Fruit fly (Drosophila melanogaster) whole organism, embryonic: ENCODE measurements around the gene CG33281.
A peak's percentile ranks its signal among the peaks of the same experiment; 100 is the strongest.

ENCODE experiments used
- Asciz ChIP-seq: fragments of 200-800 bp; sonication (Bioruptor generic); optimal IDR thresholded peaks from 2 replicates; lab custom pipeline; 2017; ENCODE audit warnings: missing biosample characterization, mild to moderate bottlenecking, missing genetic modification characterization, missing genetic modification reagents
- CG12769 ChIP-seq: fragments of 200-800 bp; sonication (Bioruptor generic); optimal IDR thresholded peaks from 2 replicates; lab custom pipeline; 2019; ENCODE audit warnings: missing biosample characterization, mild to moderate bottlenecking, missing genetic modification characterization, moderate library complexity
- CG17385 ChIP-seq: fragments of 200-800 bp; sonication (Bioruptor generic); optimal IDR thresholded peaks from 3 replicates; lab custom pipeline; 2018; ENCODE audit warnings: missing biosample characterization, mild to moderate bottlenecking, missing genetic modification characterization
- CG2120 ChIP-seq: fragments of 200-800 bp; sonication (Bioruptor generic); optimal IDR thresholded peaks from 3 replicates; lab custom pipeline; 2016; ENCODE audit warnings: missing biosample characterization, missing genetic modification characterization
- CG31365 ChIP-seq: fragments of 200-800 bp; sonication (Bioruptor generic); optimal IDR thresholded peaks from 2 replicates; lab custom pipeline; 2018; ENCODE audit warnings: missing biosample characterization, mild to moderate bottlenecking, missing genetic modification characterization
- CG32532 ChIP-seq: fragments of 200-800 bp; sonication (Bioruptor generic); IDR thresholded peaks from 2 replicates; pipeline ENCODE4 v1.3.6; 2022; ENCODE audit warnings: missing biosample characterization, missing genetic modification characterization
- CG42726 ChIP-seq: fragments of 200-800 bp; sonication (Bioruptor generic); IDR thresholded peaks from 2 replicates; pipeline ENCODE4 v1.3.6; 2022; ENCODE audit warnings: missing biosample characterization, missing genetic modification characterization; ENCODE audit not compliant: partially characterized antibody
- CG4328 ChIP-seq: fragments of 200-800 bp; sonication (Bioruptor generic); optimal IDR thresholded peaks from 3 replicates; lab custom pipeline; 2017; ENCODE audit warnings: missing biosample characterization, missing genetic modification reagents, missing genetic modification characterization
- CG4820 ChIP-seq: fragments of 200-800 bp; sonication (Bioruptor generic); optimal IDR thresholded peaks from 3 replicates; lab custom pipeline; 2016; ENCODE audit warnings: missing biosample characterization, missing genetic modification characterization
- CG6689 ChIP-seq: fragments of 200-800 bp; sonication (Bioruptor generic); IDR thresholded peaks from 2 replicates; pipeline ENCODE4 v1.3.6; 2022; ENCODE audit warnings: missing biosample characterization, missing genetic modification characterization
- CG7372 ChIP-seq: fragments of 200-800 bp; sonication (Bioruptor generic); IDR thresholded peaks from 2 replicates; pipeline ENCODE4 v1.3.6; 2022; ENCODE audit warnings: missing biosample characterization, missing genetic modification characterization
- Dbx ChIP-seq: fragments of 200-800 bp; sonication (Bioruptor generic); IDR thresholded peaks from 3 replicates; pipeline ENCODE4 v1.3.6; 2022; ENCODE audit warnings: missing biosample characterization, missing genetic modification characterization
- Deaf1 ChIP-seq: fragments of 200-800 bp; optimal IDR thresholded peaks from 3 replicates; lab custom pipeline; 2019; ENCODE audit warnings: missing biosample characterization, mild to moderate bottlenecking, missing genetic modification characterization, moderate library complexity
- Dll ChIP-seq: fragments of 200-800 bp; sonication (Bioruptor generic); IDR thresholded peaks from 4 replicates; pipeline ENCODE4 v1.3.6; 2022; ENCODE audit warnings: missing biosample characterization, missing genetic modification characterization; ENCODE audit not compliant: partially characterized antibody
- Dp ChIP-seq: fragments of 200-800 bp; sonication (Bioruptor generic); optimal IDR thresholded peaks from 2 replicates; lab custom pipeline; 2018; ENCODE audit warnings: missing biosample characterization, mild to moderate bottlenecking, missing genetic modification characterization, moderate library complexity
- ERR ChIP-seq: fragments of 200-800 bp; sonication (Bioruptor generic); optimal IDR thresholded peaks from 2 replicates; lab custom pipeline; 2016; ENCODE audit warnings: missing biosample characterization, missing genetic modification characterization
- Ets65A ChIP-seq: fragments of 200-800 bp; sonication (Bioruptor generic); peaks from one replicate; lab custom pipeline; 2016; ENCODE audit warnings: missing biosample characterization, missing genetic modification characterization
- Fer2 ChIP-seq: fragments of 200-800 bp; sonication (Bioruptor generic); optimal IDR thresholded peaks from 2 replicates; lab custom pipeline; 2018; ENCODE audit warnings: missing biosample characterization, mild to moderate bottlenecking, missing genetic modification characterization, moderate library complexity
- GATAe ChIP-seq: fragments of 200-800 bp; sonication (Bioruptor generic); conservative IDR thresholded peaks from 2 replicates; pipeline ENCODE4 v1.3.6; 2022; ENCODE audit warnings: missing biosample characterization, missing genetic modification characterization
- HLH54F ChIP-seq: fragments of 200-800 bp; sonication (Bioruptor generic); optimal IDR thresholded peaks from 3 replicates; lab custom pipeline; 2016; ENCODE audit warnings: missing biosample characterization, missing genetic modification characterization
- Jarid2 ChIP-seq: fragments of 200-800 bp; sonication (Bioruptor generic); optimal IDR thresholded peaks from 3 replicates; lab custom pipeline; 2017; ENCODE audit warnings: mild to moderate bottlenecking, missing biosample characterization, missing genetic modification reagents, missing genetic modification characterization
- Mad ChIP-seq: fragments of 200-800 bp; sonication (Bioruptor generic); optimal IDR thresholded peaks from 2 replicates; lab custom pipeline; 2016; ENCODE audit warnings: missing biosample characterization, missing genetic modification characterization
- Ptx1 ChIP-seq: fragments of 200-800 bp; sonication (Bioruptor generic); IDR thresholded peaks from 2 replicates; pipeline ENCODE4 v1.3.6; 2022; ENCODE audit warnings: missing biosample characterization, missing genetic modification characterization
- Sox100B ChIP-seq: fragments of 200-800 bp; sonication (Bioruptor generic); optimal IDR thresholded peaks from 3 replicates; lab custom pipeline; 2018; ENCODE audit warnings: missing biosample characterization, mild to moderate bottlenecking, missing genetic modification characterization
- abd-A ChIP-seq: fragments of 200-800 bp; sonication (Bioruptor generic); optimal IDR thresholded peaks from 3 replicates; lab custom pipeline; 2019; ENCODE audit warnings: missing biosample characterization, mild to moderate bottlenecking, missing genetic modification characterization, moderate library complexity
- bbx ChIP-seq: fragments of 200-800 bp; sonication (Bioruptor generic); IDR thresholded peaks from 2 replicates; pipeline ENCODE4 v1.3.6; 2022; ENCODE audit warnings: missing biosample characterization, missing genetic modification characterization; ENCODE audit not compliant: partially characterized antibody
- cg ChIP-seq: fragments of 200-800 bp; sonication (Bioruptor generic); optimal IDR thresholded peaks from 3 replicates; lab custom pipeline; 2019; ENCODE audit warnings: missing biosample characterization, mild to moderate bottlenecking, missing genetic modification characterization, moderate library complexity
- chinmo ChIP-seq: fragments of 200-800 bp; sonication (Bioruptor generic); IDR thresholded peaks from 4 replicates; pipeline ENCODE4 v1.3.6; 2022; ENCODE audit warnings: missing biosample characterization, missing genetic modification characterization; ENCODE audit not compliant: partially characterized antibody
- ci ChIP-seq: fragments of 200-800 bp; sonication (Bioruptor generic); IDR thresholded peaks from 3 replicates; pipeline ENCODE4 v1.3.6; 2022; ENCODE audit warnings: missing biosample characterization, missing genetic modification characterization
- crol ChIP-seq: fragments of 200-800 bp; sonication (Bioruptor generic); IDR thresholded peaks from 2 replicates; pipeline ENCODE4 v1.3.6; 2022; ENCODE audit warnings: missing biosample characterization, missing genetic modification characterization
- dmrt99B ChIP-seq: fragments of 200-800 bp; sonication (Bioruptor generic); optimal IDR thresholded peaks from 2 replicates; lab custom pipeline; 2018; ENCODE audit warnings: missing biosample characterization, mild to moderate bottlenecking, missing genetic modification characterization, moderate library complexity
- exex ChIP-seq: fragments of 200-800 bp; sonication (Bioruptor generic); optimal IDR thresholded peaks from 4 replicates; lab custom pipeline; 2018; ENCODE audit warnings: missing biosample characterization, mild to moderate bottlenecking, missing genetic modification characterization, moderate library complexity
- gce ChIP-seq: fragments of 200-800 bp; sonication (Bioruptor generic); IDR thresholded peaks from 3 replicates; pipeline ENCODE4 v1.3.6; 2022; ENCODE audit warnings: missing biosample characterization, missing genetic modification characterization
- hkb ChIP-seq, 2 experiments: fragments of 200-800 bp in 1 of 2; fragments of >200 bp in 1 of 2; sonication (Bioruptor generic) in 1 of 2; IDR thresholded peaks in 1 of 2; optimal IDR thresholded peaks in 1 of 2; 2 replicates each; pipeline versions ENCODE4 v1.3.6 to Lab custom; 2017 to 2022; ENCODE audit warnings: missing biosample characterization in 1 of 2, missing genetic modification characterization in 1 of 2
- klu ChIP-seq: fragments of 200-800 bp; sonication (Bioruptor generic); IDR thresholded peaks from 2 replicates; pipeline ENCODE4 v1.3.6; 2022; ENCODE audit warnings: missing biosample characterization, missing genetic modification characterization
- mam ChIP-seq: fragments of 200-800 bp; sonication (Bioruptor generic); optimal IDR thresholded peaks from 3 replicates; lab custom pipeline; 2016; ENCODE audit warnings: missing biosample characterization, missing genetic modification characterization
- mirr ChIP-seq: fragments of 200-800 bp; sonication (Bioruptor generic); optimal IDR thresholded peaks from 3 replicates; lab custom pipeline; 2018; ENCODE audit warnings: missing biosample characterization, mild to moderate bottlenecking, missing genetic modification characterization
- nerfin-2 ChIP-seq: fragments of 200-800 bp; sonication (Bioruptor generic); IDR thresholded peaks from 2 replicates; pipeline ENCODE4 v1.3.6; 2022; ENCODE audit warnings: missing biosample characterization, missing genetic modification characterization; ENCODE audit not compliant: partially characterized antibody
- nom ChIP-seq: fragments of 200-800 bp; sonication (Bioruptor generic); optimal IDR thresholded peaks from 2 replicates; lab custom pipeline; 2017; ENCODE audit warnings: missing biosample characterization, missing genetic modification characterization, mild to moderate bottlenecking, moderate library complexity, missing genetic modification reagents
- org-1 ChIP-seq: fragments of 200-800 bp; sonication (Bioruptor generic); optimal IDR thresholded peaks from 2 replicates; lab custom pipeline; 2017; ENCODE audit warnings: missing biosample characterization, missing genetic modification characterization
- pho ChIP-seq: fragments of 200-800 bp; sonication (Bioruptor generic); optimal IDR thresholded peaks from 2 replicates; lab custom pipeline; 2016; ENCODE audit warnings: missing biosample characterization, missing genetic modification characterization
- salm ChIP-seq: fragments of 200-800 bp; sonication (Bioruptor generic); optimal IDR thresholded peaks from 2 replicates; lab custom pipeline; 2018; ENCODE audit warnings: missing biosample characterization, mild to moderate bottlenecking, missing genetic modification characterization
- slbo ChIP-seq: fragments of 200-800 bp; sonication (Bioruptor generic); IDR thresholded peaks from 2 replicates; pipeline ENCODE4 v1.3.6; 2022; ENCODE audit warnings: missing biosample characterization, missing genetic modification characterization

CG33281 gene

dm6 chr2L:3354642-3355380, 30.8 kb downstream of the CG33281 start, which contains the start of gene E23 (continued):
- TF ChIP-seq cg, result peak; percentile 31
- peak; percentile 58 for TF ChIP-seq CG42726 (GFP tag; lab: Robert Waterston, UW)
- peak; percentile 98 for TF ChIP-seq salm (tag; lab: Kevin White, UChicago)
- TF ChIP-seq bbx (GFP tag; lab: Robert Waterston, UW), result peak; percentile 69; the same call in 1 of the 2 replicates
- TF ChIP-seq dmrt99B (tag; lab: Kevin White, UChicago), result peak; percentile 99
- TF ChIP-seq gce, result peak; percentile 94
- no peak for TF ChIP-seq nerfin-2 (GFP tag; lab: Robert Waterston, UW)
- peak; percentile 98 for TF ChIP-seq CG4820 (GFP tag; lab: Kevin White, UChicago)
- peak; percentile 97 for TF ChIP-seq Jarid2
- peak; percentile 98 for TF ChIP-seq CG4328 (GFP tag; lab: Kevin White, UChicago)
- TF ChIP-seq Asciz (GFP tag; lab: Kevin White, UChicago), result peak; percentile 99
- TF ChIP-seq Fer2 (tag; lab: Kevin White, UChicago), result peak; percentile 94
- TF ChIP-seq Dp, result peak; percentile 31
- peak; percentile 89 for TF ChIP-seq ERR (GFP tag; lab: Kevin White, UChicago)
- TF ChIP-seq Deaf1 (tag; lab: Kevin White, UChicago), result peak; percentile 90
- peak; percentile 98 for TF ChIP-seq CG17385 (GFP tag; lab: Kevin White, UChicago)
- TF ChIP-seq CG31365 (tag; lab: Kevin White, UChicago), result peak; percentile 82
- peak; percentile 98 for TF ChIP-seq Mad
- peak; percentile 99 for TF ChIP-seq org-1 (GFP tag; lab: Kevin White, UChicago)
- peak; percentile 100 for TF ChIP-seq Sox100B
- peak; percentile 98 for TF ChIP-seq CG2120
- TF ChIP-seq mam (GFP tag; lab: Kevin White, UChicago), result peak; percentile 95
- TF ChIP-seq Dll (GFP tag; lab: Robert Waterston, UW), result peak; percentile 43; the same call in 3 of the 4 replicates
- TF ChIP-seq, all 482 proteins: peak for 449

DNA sequence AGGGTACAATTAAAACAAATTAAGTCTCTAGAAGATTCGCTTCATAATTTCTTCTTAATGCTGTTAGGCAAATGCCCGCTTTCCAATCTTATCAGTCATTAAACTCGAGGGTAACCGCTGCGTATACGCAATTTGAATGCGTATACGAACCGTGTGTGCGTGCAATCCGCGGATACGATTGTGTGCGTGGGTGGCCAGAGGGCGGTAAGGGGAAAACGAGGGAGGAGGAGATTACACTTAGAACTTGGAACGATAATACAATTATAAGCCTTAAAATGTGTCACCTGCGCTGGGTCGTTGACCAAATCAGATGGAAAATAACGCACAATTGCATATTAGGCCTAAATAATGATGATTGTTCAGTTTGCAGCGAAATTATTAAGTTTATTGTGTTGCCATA, 31.8 kb downstream of the CG33281 start:
- TF ChIP-seq CG6689 (GFP tag; lab: Robert Waterston, UW) (0 out of 2 replicates have a peak, but pooled peaks have one; percentile 3), CG32532 (peak; percentile 38; the same call in 1 of the 2 replicates), Ptx1 (GFP tag; lab: Robert Waterston, UW) (0 out of 2 replicates have a peak, but pooled peaks have one; percentile 5), CG7372 (GFP tag; lab: Robert Waterston, UW) (peak; percentile 88), chinmo (0 out of 4 replicates have a peak, but pooled peaks have one; percentile 49), CG12769 (tag; lab: Kevin White, UChicago) (peak; percentile 29), mirr (GFP tag; lab: Kevin White, UChicago) (peak; percentile 11), Dbx (0 out of 3 replicates have a peak, but pooled peaks have one; percentile 13), slbo (peak; percentile 28; the same call in 1 of the 2 replicates), GATAe (GFP tag; lab: Robert Waterston, UW) (peak; percentile 54; the same call in 1 of the 2 replicates), nom (no peak), crol (GFP tag; lab: Robert Waterston, UW) (peak; percentile 74), HLH54F (GFP tag; lab: Kevin White, UChicago) (no peak), abd-A (tag; lab: Kevin White, UChicago) (no peak), exex (tag; lab: Kevin White, UChicago) (no peak), Ets65A (GFP tag; lab: Kevin White, UChicago) (peak; percentile 92), klu (GFP tag; lab: Robert Waterston, UW) (peak; percentile 28; the same call in 1 of the 2 replicates), ci (peak; percentile 28; the same call in 1 of the 3 replicates), pho (GFP tag; lab: Kevin White, UChicago) (no peak), hkb (optimal IDR thresholded peaks at IDR 0.05; lab: Kevin White, UChicago) (no peak), hkb (GFP tag; IDR thresholded peaks at IDR 0.05; lab: Robert Waterston, UW) (0 out of 2 replicates have a peak, but pooled peaks have one; percentile 11)
